Fruit fly (Drosophila melanogaster): Measurements from ENCODE around the gene CG14223.
A peak's percentile ranks its signal among the peaks of the same experiment; 100 is the strongest.

The CG14223 gene

dm6 chrX:19692951-19693698 lies 29.4 kb upstream of the CG14223 start, which contains the start of gene Mer:
TSS of gene Mer (minus strand) at chrX:19693500.
- peak; percentile 12 for TF ChIP-seq dmrt93B (GFP tag; optimal IDR thresholded peaks at IDR 0.05)
- TF ChIP-seq fru (GFP tag; optimal IDR thresholded peaks at IDR 0.05): peak; percentile 88
- no peak for TF ChIP-seq brk (GFP tag; optimal IDR thresholded peaks at IDR 0.05)
- no peak for TF ChIP-seq pan (optimal IDR thresholded peaks at IDR 0.05)
- TF ChIP-seq Sp1 (GFP tag; optimal IDR thresholded peaks at IDR 0.05): peak; percentile 84
- TF ChIP-seq rgr (GFP tag; optimal IDR thresholded peaks at IDR 0.05): peak; percentile 84
- TF ChIP-seq Hr83 (GFP tag; optimal IDR thresholded peaks at IDR 0.05; ENCODE audit: poor library complexity, severe bottlenecking): peak; percentile 40
- TF ChIP-seq Hnf4 (GFP tag; optimal IDR thresholded peaks at IDR 0.05): no peak
- peak; percentile 9 for TF ChIP-seq Jra (GFP tag; optimal IDR thresholded peaks at IDR 0.05)
- TF ChIP-seq HLH106 (tag; optimal IDR thresholded peaks at IDR 0.05): peak; percentile 87
- peak; percentile 62 for TF ChIP-seq sv (GFP tag; optimal IDR thresholded peaks at IDR 0.05)
- TF ChIP-seq GATAd (GFP tag; optimal IDR thresholded peaks at IDR 0.05): peak; percentile 14
- peak; percentile 82 for TF ChIP-seq woc (GFP tag; optimal IDR thresholded peaks at IDR 0.05)
- TF ChIP-seq dl (GFP tag; optimal IDR thresholded peaks at IDR 0.05; ENCODE audit: insufficient read depth in 1 of 2, partially characterized antibody in 2 of 2): no peak
- TF ChIP-seq Myc (optimal IDR thresholded peaks at IDR 0.05): no peak
- TF ChIP-seq psq (GFP tag; optimal IDR thresholded peaks at IDR 0.05): peak; percentile 51
- no peak for TF ChIP-seq jim (GFP tag; optimal IDR thresholded peaks at IDR 0.05)
- peak; percentile 84 for TF ChIP-seq h (GFP tag; optimal IDR thresholded peaks at IDR 0.05)
- no peak for TF ChIP-seq CrebA (GFP tag; optimal IDR thresholded peaks at IDR 0.05; ENCODE audit: borderline replicate concordance)
- no peak for TF ChIP-seq Hr78 (GFP tag; optimal IDR thresholded peaks at IDR 0.05)
- peak; percentile 55 for TF ChIP-seq CG9705 (GFP tag; optimal IDR thresholded peaks at IDR 0.05)
- TF ChIP-seq usp (GFP tag; optimal IDR thresholded peaks at IDR 0.05): no peak
- no peak for TF ChIP-seq Rel (GFP tag; optimal IDR thresholded peaks at IDR 0.05)
- TF ChIP-seq Rel (tag; optimal IDR thresholded peaks at IDR 0.05): peak; percentile 72
- TF ChIP-seq OdsH (GFP tag; optimal IDR thresholded peaks at IDR 0.05): peak; percentile 80
- peak in 1 of 2 experiments; percentile 85 for TF ChIP-seq foxo (GFP tag; optimal IDR thresholded peaks at IDR 0.05)
- no peak for TF ChIP-seq dsf (GFP tag; optimal IDR thresholded peaks at IDR 0.05; ENCODE audit: borderline replicate concordance)
- peak; percentile 82 for TF ChIP-seq ey (GFP tag; optimal IDR thresholded peaks at IDR 0.05)
- no peak for TF ChIP-seq Dfd (GFP tag; optimal IDR thresholded peaks at IDR 0.05)
- no peak for TF ChIP-seq Mio (GFP tag; optimal IDR thresholded peaks at IDR 0.05)
- TF ChIP-seq br (GFP tag; optimal IDR thresholded peaks at IDR 0.05): peak; percentile 84

- TF ChIP-seq br (GFP tag; optimal IDR thresholded peaks at IDR 0.05): no peak
- TF ChIP-seq jim (GFP tag; optimal IDR thresholded peaks at IDR 0.05): no peak
- no peak for TF ChIP-seq rgr (GFP tag; optimal IDR thresholded peaks at IDR 0.05)
- no peak for TF ChIP-seq HLH106 (tag; optimal IDR thresholded peaks at IDR 0.05)
- TF ChIP-seq Sp1 (GFP tag; optimal IDR thresholded peaks at IDR 0.05): no peak
- no peak for TF ChIP-seq dsf (GFP tag; optimal IDR thresholded peaks at IDR 0.05; ENCODE audit: borderline replicate concordance)
- TF ChIP-seq Myc (optimal IDR thresholded peaks at IDR 0.05): no peak
- no peak for TF ChIP-seq Hnf4 (GFP tag; optimal IDR thresholded peaks at IDR 0.05)
- no peak for TF ChIP-seq pan (optimal IDR thresholded peaks at IDR 0.05)
- TF ChIP-seq Dfd (GFP tag; optimal IDR thresholded peaks at IDR 0.05): no peak
- TF ChIP-seq GATAd (GFP tag; optimal IDR thresholded peaks at IDR 0.05): no peak
- no peak for TF ChIP-seq sv (GFP tag; optimal IDR thresholded peaks at IDR 0.05)
- TF ChIP-seq woc (GFP tag; optimal IDR thresholded peaks at IDR 0.05): no peak
- no peak for TF ChIP-seq N (GFP tag; optimal IDR thresholded peaks at IDR 0.05)
- TF ChIP-seq sage (GFP tag; optimal IDR thresholded peaks at IDR 0.05): no peak
- TF ChIP-seq OdsH (GFP tag; optimal IDR thresholded peaks at IDR 0.05): no peak
- no peak for TF ChIP-seq dl (GFP tag; optimal IDR thresholded peaks at IDR 0.05; ENCODE audit: insufficient read depth in 1 of 2, partially characterized antibody in 2 of 2)
- TF ChIP-seq CG9705 (GFP tag; optimal IDR thresholded peaks at IDR 0.05): no peak
- no peak for TF ChIP-seq CrebA (GFP tag; optimal IDR thresholded peaks at IDR 0.05; ENCODE audit: borderline replicate concordance)
Measured at dm6 chrX:19690050-19690449, 26.3 kb upstream of the CG14223 start.

- TF ChIP-seq ey (GFP tag; optimal IDR thresholded peaks at IDR 0.05) (no peak), Hnf4 (GFP tag; optimal IDR thresholded peaks at IDR 0.05) (no peak), N (GFP tag; optimal IDR thresholded peaks at IDR 0.05) (no peak), usp (GFP tag; optimal IDR thresholded peaks at IDR 0.05) (no peak), dmrt93B (GFP tag; optimal IDR thresholded peaks at IDR 0.05) (no peak), pan (optimal IDR thresholded peaks at IDR 0.05) (no peak), rgr (GFP tag; optimal IDR thresholded peaks at IDR 0.05) (no peak), HLH106 (tag; optimal IDR thresholded peaks at IDR 0.05) (no peak), jim (GFP tag; optimal IDR thresholded peaks at IDR 0.05) (no peak), CrebA (GFP tag; optimal IDR thresholded peaks at IDR 0.05; ENCODE audit: borderline replicate concordance) (no peak), Dfd (GFP tag; optimal IDR thresholded peaks at IDR 0.05) (no peak), tai (GFP tag; optimal IDR thresholded peaks at IDR 0.05) (no peak), CG9705 (GFP tag; optimal IDR thresholded peaks at IDR 0.05) (no peak), Mio (GFP tag; optimal IDR thresholded peaks at IDR 0.05) (no peak), sv (GFP tag; optimal IDR thresholded peaks at IDR 0.05) (no peak), sage (GFP tag; optimal IDR thresholded peaks at IDR 0.05) (no peak), GATAd (GFP tag; optimal IDR thresholded peaks at IDR 0.05) (no peak), foxo (GFP tag; optimal IDR thresholded peaks at IDR 0.05) (no peak)
Measured at dm6 chrX:19688848-19689247, 25.1 kb upstream of the CG14223 start, which contains the start of gene CG14227. TSS of gene CG14227 (minus strand) at chrX:19688948.

All from whole organism, wandering third instar larva.